Worm (Caenorhabditis elegans) whole organism, mixed stage, embryonic: Measurements from ENCODE around the gene T05C1.5.

Source experiments
- M03D4.4 ChIP-seq: sonication (generic microtip); optimal IDR thresholded peaks from 2 replicates; lab custom pipeline; 2017; ENCODE audit warnings: mild to moderate bottlenecking, missing genetic modification characterization, missing compliant biosample characterization
- bed-3 ChIP-seq: fragments of 200-800 bp; sonication (Bioruptor generic); optimal IDR thresholded peaks from 3 replicates; lab custom pipeline; 2018; ENCODE audit warnings: mild to moderate bottlenecking, missing genetic modification characterization, moderate library complexity, missing compliant biosample characterization
- blmp-1 ChIP-seq: fragments of 150-350 bp; optimal IDR thresholded peaks from 2 replicates; lab custom pipeline; 2014; ENCODE audit warnings: missing biosample characterization, missing genetic modification characterization
- ceh-39 ChIP-seq: fragments of 150-350 bp; optimal IDR thresholded peaks from 2 replicates; lab custom pipeline; 2014; ENCODE audit warnings: missing biosample characterization, missing genetic modification characterization
- ceh-43 ChIP-seq: fragments of 200-800 bp; sonication (Bioruptor generic); optimal IDR thresholded peaks from 2 replicates; lab custom pipeline; 2018; ENCODE audit warnings: mild to moderate bottlenecking, missing genetic modification characterization, moderate library complexity, missing compliant biosample characterization
- ceh-83 ChIP-seq: fragments of 200-800 bp; sonication (Bioruptor generic); optimal IDR thresholded peaks from 2 replicates; lab custom pipeline; 2018; ENCODE audit warnings: mild to moderate bottlenecking, missing genetic modification characterization, missing compliant biosample characterization
- ces-1 ChIP-seq: fragments of 150-350 bp; optimal IDR thresholded peaks from 2 replicates; lab custom pipeline; 2014; ENCODE audit warnings: missing biosample characterization, missing genetic modification reagents, missing genetic modification characterization
- cnd-1 ChIP-seq: fragments of 200-800 bp; sonication (Bioruptor generic); optimal IDR thresholded peaks from 2 replicates; lab custom pipeline; 2018; ENCODE audit warnings: mild to moderate bottlenecking, missing genetic modification characterization, missing compliant biosample characterization
- drap-1 ChIP-seq: fragments of 200-800 bp; sonication (Bioruptor generic); optimal IDR thresholded peaks from 3 replicates; lab custom pipeline; 2018; ENCODE audit warnings: mild to moderate bottlenecking, missing genetic modification characterization, missing compliant biosample characterization
- elt-1 ChIP-seq: sonication (generic microtip); optimal IDR thresholded peaks from 2 replicates; lab custom pipeline; 2017; ENCODE audit warnings: missing genetic modification characterization, mild to moderate bottlenecking, missing compliant biosample characterization, antibody characterized with exemption, moderate library complexity, borderline replicate concordance; ENCODE audit not compliant: insufficient read depth
- elt-3 ChIP-seq: fragments of 150-350 bp; optimal IDR thresholded peaks from 2 replicates; lab custom pipeline; 2014; ENCODE audit warnings: missing biosample characterization, missing genetic modification characterization
- flh-1 ChIP-seq: fragments of 200-800 bp; sonication (Bioruptor generic); optimal IDR thresholded peaks from 2 replicates; lab custom pipeline; 2018; ENCODE audit warnings: mild to moderate bottlenecking, missing genetic modification characterization, moderate library complexity, missing compliant biosample characterization
- ham-2 ChIP-seq: fragments of 200-800 bp; sonication (Bioruptor generic); optimal IDR thresholded peaks from 2 replicates; lab custom pipeline; 2018; ENCODE audit warnings: mild to moderate bottlenecking, missing genetic modification characterization, missing compliant biosample characterization
- hlh-1 ChIP-seq: fragments of 150-350 bp; optimal IDR thresholded peaks from 2 replicates; lab custom pipeline; 2014; ENCODE audit warnings: missing biosample characterization, missing genetic modification reagents, missing genetic modification characterization
- lin-13 ChIP-seq: fragments of 150-350 bp; optimal IDR thresholded peaks from 2 replicates; lab custom pipeline; 2014; ENCODE audit warnings: missing biosample characterization, missing genetic modification characterization
- lin-32 ChIP-seq: fragments of 200-800 bp; sonication (Bioruptor generic); optimal IDR thresholded peaks from 2 replicates; lab custom pipeline; 2018; ENCODE audit warnings: mild to moderate bottlenecking, missing genetic modification characterization, missing compliant biosample characterization
- lsy-2 ChIP-seq: fragments of 150-350 bp; optimal IDR thresholded peaks from 2 replicates; lab custom pipeline; 2014; ENCODE audit warnings: missing biosample characterization, missing genetic modification characterization
- mep-1 ChIP-seq: fragments of 150-350 bp; optimal IDR thresholded peaks from 2 replicates; lab custom pipeline; 2017; ENCODE audit warnings: missing biosample characterization, missing genetic modification reagents, missing genetic modification characterization, inconsistent platforms
- mls-2 ChIP-seq: sonication (generic microtip); optimal IDR thresholded peaks from 2 replicates; lab custom pipeline; 2016; ENCODE audit warnings: mild to moderate bottlenecking, missing genetic modification characterization, moderate library complexity, missing compliant biosample characterization
- nhr-12 ChIP-seq: fragments of 150-350 bp; optimal IDR thresholded peaks from 2 replicates; lab custom pipeline; 2014; ENCODE audit warnings: missing biosample characterization, missing genetic modification characterization
- nhr-2 ChIP-seq: fragments of 150-350 bp; optimal IDR thresholded peaks from 2 replicates; lab custom pipeline; 2014; ENCODE audit warnings: missing biosample characterization, missing genetic modification characterization
- nhr-237 ChIP-seq: fragments of 150-350 bp; optimal IDR thresholded peaks from 2 replicates; lab custom pipeline; 2014; ENCODE audit warnings: missing biosample characterization, missing genetic modification characterization
- nhr-28 ChIP-seq: fragments of 150-350 bp; optimal IDR thresholded peaks from 2 replicates; lab custom pipeline; 2014; ENCODE audit warnings: missing biosample characterization, missing genetic modification characterization
- nhr-76 ChIP-seq: sonication (generic microtip); optimal IDR thresholded peaks from 2 replicates; lab custom pipeline; 2017; ENCODE audit warnings: missing biosample characterization, missing genetic modification characterization
- pha-4 ChIP-seq: fragments of 150-350 bp; optimal IDR thresholded peaks from 2 replicates; lab custom pipeline; 2018; ENCODE audit warnings: missing biosample characterization, missing genetic modification reagents, missing genetic modification characterization
- sem-2 ChIP-seq: fragments of 200-800 bp; sonication (Bioruptor generic); optimal IDR thresholded peaks from 2 replicates; lab custom pipeline; 2018; ENCODE audit warnings: mild to moderate bottlenecking, missing genetic modification characterization, missing compliant biosample characterization
- snpc-4 ChIP-seq: fragments of 150-350 bp; optimal IDR thresholded peaks from 2 replicates; lab custom pipeline; 2014; ENCODE audit warnings: missing biosample characterization, missing genetic modification characterization
- sptf-1 ChIP-seq: sonication (generic microtip); optimal IDR thresholded peaks from 2 replicates; lab custom pipeline; 2017; ENCODE audit warnings: mild to moderate bottlenecking, missing genetic modification characterization, moderate library complexity, missing compliant biosample characterization
- unc-120 ChIP-seq: sonication (generic microtip); optimal IDR thresholded peaks from 2 replicates; lab custom pipeline; 2017; ENCODE audit warnings: missing genetic modification characterization, missing compliant biosample characterization; ENCODE audit not compliant: poor library complexity, severe bottlenecking
- unc-39 ChIP-seq: fragments of 150-350 bp; optimal IDR thresholded peaks from 2 replicates; lab custom pipeline; 2014; ENCODE audit warnings: missing biosample characterization, missing genetic modification characterization
- unc-62 ChIP-seq: fragments of 150-350 bp; optimal IDR thresholded peaks from 2 replicates; lab custom pipeline; 2014; ENCODE audit warnings: missing biosample characterization, missing genetic modification reagents, missing genetic modification characterization
- zip-8 ChIP-seq: fragments of 150-350 bp; optimal IDR thresholded peaks from 2 replicates; lab custom pipeline; 2014; ENCODE audit warnings: missing biosample characterization, missing genetic modification characterization
- ztf-11 ChIP-seq: fragments of 150-350 bp; optimal IDR thresholded peaks from 2 replicates; lab custom pipeline; 2014; ENCODE audit warnings: missing biosample characterization, missing genetic modification characterization

The T05C1.5 gene

ce11 chrII:4468897-4469459, 21.7 kb downstream of the T05C1.5 start:
- TF ChIP-seq nhr-12 (tag; lab: Kevin White, UChicago) (no peak), ceh-83 (GFP tag; lab: Kevin White, UChicago) (no peak), ces-1 (GFP tag; lab: Kevin White, UChicago) (no peak), lsy-2 (no peak)

ce11 chrII:4467869-4468268, 22.8 kb downstream of the T05C1.5 start, which contains the start of gene W06B4.2:
Gene W06B4.2 (plus strand): TSS chrII:4468169.
- TF ChIP-seq elt-1 (no peak), ces-1 (GFP tag; lab: Kevin White, UChicago) (no peak), bed-3 (GFP tag; lab: Kevin White, UChicago) (no peak), nhr-237 (tag; lab: Kevin White, UChicago) (no peak), ceh-43 (GFP tag; lab: Kevin White, UChicago) (no peak), snpc-4 (tag; lab: Kevin White, UChicago) (no peak), nhr-76 (tag; lab: Kevin White, UChicago) (no peak), zip-8 (tag; lab: Kevin White, UChicago) (no peak), unc-120 (tag; lab: Kevin White, UChicago) (no peak), sem-2 (GFP tag; lab: Kevin White, UChicago) (no peak), unc-39 (no peak), hlh-1 (tag; lab: Kevin White, UChicago) (no peak), drap-1 (no peak), mls-2 (tag; lab: Kevin White, UChicago) (no peak), nhr-12 (tag; lab: Kevin White, UChicago) (no peak), elt-3 (tag; lab: Kevin White, UChicago) (no peak), ham-2 (GFP tag; lab: Kevin White, UChicago) (no peak), flh-1 (GFP tag; lab: Kevin White, UChicago) (no peak), ceh-83 (GFP tag; lab: Kevin White, UChicago) (no peak)

ce11 chrII:4462842-4463241, 27.8 kb downstream of the T05C1.5 start:
- TF ChIP-seq mep-1 (tag; lab: Kevin White, UChicago) = no peak
- no peak for TF ChIP-seq hlh-1 (tag; lab: Kevin White, UChicago)
- no peak for TF ChIP-seq zip-8 (tag; lab: Kevin White, UChicago)
- TF ChIP-seq elt-3 (tag; lab: Kevin White, UChicago) = no peak
- no peak for TF ChIP-seq blmp-1 (tag; lab: Kevin White, UChicago)
- no peak for TF ChIP-seq sptf-1 (tag; lab: Kevin White, UChicago)
- no peak for TF ChIP-seq nhr-12 (tag; lab: Kevin White, UChicago)
- TF ChIP-seq snpc-4 (tag; lab: Kevin White, UChicago) = no peak
- no peak for TF ChIP-seq unc-39
- no peak for TF ChIP-seq nhr-28 (tag; lab: Kevin White, UChicago)
- TF ChIP-seq ztf-11 = no peak
- TF ChIP-seq drap-1 = no peak
- no peak for TF ChIP-seq nhr-237 (tag; lab: Kevin White, UChicago)

DNA sequence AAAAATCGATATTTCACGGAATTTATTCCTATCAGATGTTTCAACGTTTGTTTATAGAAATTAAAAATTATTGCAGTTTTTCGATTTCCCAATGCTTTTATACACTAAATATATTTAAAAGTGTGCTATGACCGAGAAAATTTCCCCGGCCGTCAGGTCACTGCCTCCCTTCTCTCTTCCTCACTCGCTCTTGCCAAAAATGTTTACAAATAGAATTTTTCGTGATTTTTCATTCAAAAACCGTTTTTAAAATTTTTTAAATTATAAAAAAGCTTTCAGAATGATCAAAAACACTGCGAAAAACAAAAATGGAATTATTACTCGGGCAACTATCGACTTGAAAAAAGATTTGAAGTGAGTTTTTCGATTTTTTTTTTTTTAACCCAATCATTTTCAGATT, 29.8 kb downstream of the T05C1.5 start, which contains the start of the genes T12C9.7 and vps-18:
T12C9.7 (minus strand) TSS at position 101 of the 400 bp plus-strand sequence.
vps-18 (plus strand) TSS at position 280 of the 400 bp plus-strand sequence.
- no peak for TF ChIP-seq mls-2 (tag; lab: Kevin White, UChicago)
- TF ChIP-seq sem-2 (GFP tag; lab: Kevin White, UChicago) = no peak
- no peak for TF ChIP-seq nhr-76 (tag; lab: Kevin White, UChicago)
- no peak for TF ChIP-seq lin-13 (tag; lab: Kevin White, UChicago)
- TF ChIP-seq pha-4 (tag; lab: Kevin White, UChicago) = no peak
- no peak for TF ChIP-seq sptf-1 (tag; lab: Kevin White, UChicago)
- TF ChIP-seq M03D4.4 (tag; lab: Kevin White, UChicago) = no peak
- no peak for TF ChIP-seq snpc-4 (tag; lab: Kevin White, UChicago)
- TF ChIP-seq unc-39 = no peak
- TF ChIP-seq ces-1 (GFP tag; lab: Kevin White, UChicago) = no peak
- TF ChIP-seq cnd-1 (tag; lab: Kevin White, UChicago) = no peak

- TF ChIP-seq ceh-39 (tag; lab: Kevin White, UChicago) (no peak), ces-1 (GFP tag; lab: Kevin White, UChicago) (no peak), unc-39 (no peak), mls-2 (tag; lab: Kevin White, UChicago) (no peak), sem-2 (GFP tag; lab: Kevin White, UChicago) (no peak), lin-32 (GFP tag; lab: Kevin White, UChicago) (no peak), unc-62 (GFP tag; lab: Kevin White, UChicago) (no peak), zip-8 (tag; lab: Kevin White, UChicago) (no peak), nhr-12 (tag; lab: Kevin White, UChicago) (no peak), nhr-2 (no peak), flh-1 (GFP tag; lab: Kevin White, UChicago) (no peak), unc-120 (tag; lab: Kevin White, UChicago) (no peak)
These were observed 30.3 kb downstream of the T05C1.5 start for ce11 chrII:4460297-4460696.
